Worm (Caenorhabditis elegans) whole organism, young adult: ENCODE results near the gene M151.2.

Source experiments
- B0035.1 ChIP-seq: sonication (generic microtip); optimal IDR thresholded peaks from 2 replicates; lab custom pipeline; 2016; ENCODE audit warnings: missing genetic modification characterization, mild to moderate bottlenecking, missing compliant biosample characterization, missing genotype, missing genetic modification reagents
- F39B2.1 ChIP-seq: fragments of 200-800 bp; sonication (Bioruptor generic); IDR thresholded peaks from 2 replicates; pipeline ENCODE4 v1.3.6; 2022; ENCODE audit warnings: missing genetic modification reagents, missing genetic modification characterization, missing compliant biosample characterization
- F49E8.2 ChIP-seq: sonication (generic microtip); optimal IDR thresholded peaks from 3 replicates; lab custom pipeline; 2017; ENCODE audit warnings: missing genetic modification characterization, mild to moderate bottlenecking, missing compliant biosample characterization, antibody characterized with exemption, moderate library complexity; ENCODE audit not compliant: insufficient read depth
- K11D2.4 ChIP-seq: fragments of 200-800 bp; sonication (Bioruptor generic); IDR thresholded peaks from 2 replicates; pipeline ENCODE4 v1.3.6; 2022; ENCODE audit warnings: missing genetic modification reagents, missing genetic modification characterization, missing compliant biosample characterization
- Y53F4B.3 ChIP-seq: fragments of 200-800 bp; sonication (Bioruptor generic); IDR thresholded peaks from 2 replicates; pipeline ENCODE4 v1.3.6; 2022; ENCODE audit warnings: missing genetic modification reagents, missing genetic modification characterization, missing compliant biosample characterization
- Y53G8AR.9 ChIP-seq: fragments of 200-800 bp; sonication (Bioruptor generic); conservative IDR thresholded peaks from 2 replicates; pipeline ENCODE4 v1.3.6; 2022; ENCODE audit warnings: missing genetic modification reagents, missing genetic modification characterization, missing compliant biosample characterization
- ZK185.1 ChIP-seq: sonication (generic microtip); optimal IDR thresholded peaks from 2 replicates; lab custom pipeline; 2016; ENCODE audit warnings: mild to moderate bottlenecking, missing genetic modification characterization, missing compliant biosample characterization; ENCODE audit not compliant: poor library complexity, severe bottlenecking
- athp-1 ChIP-seq: sonication (generic microtip); optimal IDR thresholded peaks from 2 replicates; lab custom pipeline; 2017; ENCODE audit warnings: mild to moderate bottlenecking, missing genetic modification characterization, missing compliant biosample characterization
- cebp-1 ChIP-seq, 2 experiments: fragments of 200-800 bp in 1 of 2; sonication (Bioruptor generic) in 1 of 2; sonication (generic microtip) in 1 of 2; IDR thresholded peaks in 1 of 2; optimal IDR thresholded peaks in 1 of 2; 2 replicates each; pipeline versions ENCODE4 v1.3.6 to Lab custom; 2017 to 2022; ENCODE audit warnings: missing compliant biosample characterization in 2 of 2, missing genetic modification characterization in 2 of 2, mild to moderate bottlenecking in 1 of 2, missing genetic modification reagents in 1 of 2, moderate library complexity in 1 of 2
- ceh-91 ChIP-seq: fragments of 200-800 bp; sonication (Bioruptor generic); IDR thresholded peaks from 2 replicates; pipeline ENCODE4 v1.3.6; 2022; ENCODE audit warnings: missing genetic modification reagents, missing genetic modification characterization, missing compliant biosample characterization
- efl-1 ChIP-seq: fragments of 150-350 bp; optimal IDR thresholded peaks from 2 replicates; lab custom pipeline; 2014; ENCODE audit warnings: missing biosample characterization, missing genetic modification reagents, missing genetic modification characterization
- him-1 ChIP-seq: sonication (generic microtip); optimal IDR thresholded peaks from 2 replicates; lab custom pipeline; 2016; ENCODE audit warnings: missing genotype, missing genetic modification reagents, missing genetic modification characterization, missing compliant biosample characterization
- hlh-12 ChIP-seq: sonication (generic microtip); optimal IDR thresholded peaks from 2 replicates; lab custom pipeline; 2016; ENCODE audit warnings: missing genetic modification characterization, missing compliant biosample characterization
- hrde-1 ChIP-seq: sonication (generic microtip); optimal IDR thresholded peaks from 2 replicates; lab custom pipeline; 2016; ENCODE audit warnings: missing genetic modification characterization, mild to moderate bottlenecking, missing compliant biosample characterization, moderate library complexity, missing genotype, missing genetic modification reagents, borderline replicate concordance
- hsf-1 ChIP-seq: fragments of 200-800 bp; sonication (Bioruptor generic); IDR thresholded peaks from 2 replicates; pipeline ENCODE4 v1.3.6; 2022; ENCODE audit warnings: missing genetic modification reagents, missing genetic modification characterization, missing compliant biosample characterization
- lin-35 ChIP-seq, 3 experiments: fragments of 150-350 bp in 2 of 3; sonication (generic microtip) in 1 of 3; optimal IDR thresholded peaks; 2 replicates each; lab custom pipeline; 2014 to 2018; ENCODE audit warnings: missing biosample characterization in 3 of 3, missing genetic modification characterization in 3 of 3, missing genetic modification reagents in 3 of 3
- lin-40 ChIP-seq: sonication (generic microtip); optimal IDR thresholded peaks from 2 replicates; lab custom pipeline; 2016; ENCODE audit warnings: missing genetic modification characterization, mild to moderate bottlenecking, missing compliant biosample characterization, missing genotype, missing genetic modification reagents
- madf-3 ChIP-seq: fragments of 200-800 bp; sonication (Bioruptor generic); IDR thresholded peaks from 2 replicates; pipeline ENCODE4 v1.3.6; 2022; ENCODE audit warnings: missing genetic modification reagents, missing genetic modification characterization, missing compliant biosample characterization
- mcd-1 ChIP-seq: fragments of 200-800 bp; sonication (Bioruptor generic); IDR thresholded peaks from 2 replicates; pipeline ENCODE4 v1.3.6; 2022; ENCODE audit warnings: missing genetic modification reagents, missing genetic modification characterization, missing compliant biosample characterization
- mel-28 ChIP-seq: sonication (generic microtip); optimal IDR thresholded peaks from 2 replicates; lab custom pipeline; 2016; ENCODE audit warnings: borderline replicate concordance, mild to moderate bottlenecking, missing genetic modification characterization, missing compliant biosample characterization
- mxl-1 ChIP-seq: sonication (generic microtip); optimal IDR thresholded peaks from 2 replicates; lab custom pipeline; 2016; ENCODE audit warnings: missing genetic modification characterization, missing compliant biosample characterization
- nfya-2 ChIP-seq: fragments of 200-800 bp; sonication (Bioruptor generic); IDR thresholded peaks from 2 replicates; pipeline ENCODE4 v1.3.6; 2022; ENCODE audit warnings: missing genetic modification reagents, missing genetic modification characterization, missing compliant biosample characterization
- nfyb-1 ChIP-seq: fragments of 200-800 bp; sonication (Bioruptor generic); IDR thresholded peaks from 2 replicates; pipeline ENCODE4 v1.3.6; 2022; ENCODE audit warnings: missing genetic modification reagents, missing genetic modification characterization, missing compliant biosample characterization
- nhr-80 ChIP-seq: sonication (generic microtip); optimal IDR thresholded peaks from 2 replicates; lab custom pipeline; 2016; ENCODE audit warnings: missing genetic modification characterization, missing compliant biosample characterization
- pbrm-1 ChIP-seq: fragments of 200-800 bp; sonication (Bioruptor generic); IDR thresholded peaks from 2 replicates; pipeline ENCODE4 v1.3.6; 2022; ENCODE audit warnings: missing genetic modification reagents, missing genetic modification characterization, missing compliant biosample characterization
- rpc-1 ChIP-seq, 2 experiments: fragments of 150-350 bp in 1 of 2; sonication (generic microtip) in 1 of 2; optimal IDR thresholded peaks; 2 replicates each; lab custom pipeline; 2014 to 2018; ENCODE audit warnings: missing biosample characterization in 1 of 2, missing genetic modification characterization in 1 of 2, missing genetic modification reagents in 1 of 2, missing genotype in 1 of 2
- sea-2 ChIP-seq: fragments of 200-800 bp; sonication (Bioruptor generic); IDR thresholded peaks from 2 replicates; pipeline ENCODE4 v1.3.6; 2022; ENCODE audit warnings: missing genetic modification characterization, missing compliant biosample characterization
- snpc-1.3 ChIP-seq: sonication (generic microtip); optimal IDR thresholded peaks from 2 replicates; lab custom pipeline; 2017; ENCODE audit warnings: missing genetic modification characterization, mild to moderate bottlenecking, missing compliant biosample characterization, antibody characterized with exemption, moderate library complexity, missing genotype, missing genetic modification reagents; ENCODE audit not compliant: insufficient read depth
- tbx-9 ChIP-seq: sonication (generic microtip); optimal IDR thresholded peaks from 2 replicates; lab custom pipeline; 2016; ENCODE audit warnings: borderline replicate concordance, missing genetic modification characterization, inconsistent platforms, missing compliant biosample characterization
- tlf-1 ChIP-seq: fragments of 200-800 bp; sonication (Bioruptor generic); optimal IDR thresholded peaks from 2 replicates; lab custom pipeline; 2018; ENCODE audit warnings: mild to moderate bottlenecking, missing genetic modification characterization, missing compliant biosample characterization
- xnd-1 ChIP-seq: sonication (generic microtip); optimal IDR thresholded peaks from 2 replicates; lab custom pipeline; 2016; ENCODE audit warnings: missing genotype, missing genetic modification reagents, missing genetic modification characterization, missing compliant biosample characterization
- ztf-18 ChIP-seq: sonication (generic microtip); optimal IDR thresholded peaks from 2 replicates; lab custom pipeline; 2016; ENCODE audit warnings: missing genotype, mild to moderate bottlenecking, missing genetic modification characterization, missing compliant biosample characterization
- ztf-3 ChIP-seq: fragments of 200-800 bp; sonication (Bioruptor generic); optimal IDR thresholded peaks from 2 replicates; lab custom pipeline; 2018; ENCODE audit warnings: mild to moderate bottlenecking, missing genetic modification characterization, missing compliant biosample characterization
- ztf-6 ChIP-seq: fragments of 200-800 bp; sonication (Bioruptor generic); IDR thresholded peaks from 2 replicates; pipeline ENCODE4 v1.3.6; 2022; ENCODE audit warnings: missing genetic modification reagents, missing genetic modification characterization, missing compliant biosample characterization

Gene M151.2

ce11 chrII:3630810-3631209, at the start of gene M151.2:
Gene M151.2, plus strand, starts transcription at chrII:3631110.
- TF ChIP-seq K11D2.4 (GFP tag; lab: Robert Waterston, UW) = no peak
- TF ChIP-seq hrde-1 (tag; lab: Kevin White, UChicago) = no peak
- TF ChIP-seq ztf-6 (GFP tag; lab: Robert Waterston, UW) = no peak
- no peak for TF ChIP-seq mel-28
- no peak for TF ChIP-seq ztf-18 (tag; lab: Kevin White, UChicago)
- TF ChIP-seq ceh-91 (GFP tag; lab: Robert Waterston, UW) = no peak
- TF ChIP-seq athp-1 (tag; lab: Kevin White, UChicago) = no peak
- no peak for TF ChIP-seq mxl-1 (tag; lab: Kevin White, UChicago)
- no peak for TF ChIP-seq cebp-1 (GFP tag; IDR thresholded peaks at IDR 0.05; lab: Robert Waterston, UW)
- no peak for TF ChIP-seq cebp-1 (tag; optimal IDR thresholded peaks at IDR 0.05; lab: Kevin White, UChicago)
- no peak for TF ChIP-seq B0035.1

- TF ChIP-seq B0035.1 (no peak), F39B2.1 (GFP tag; lab: Robert Waterston, UW) (no peak), lin-40 (tag; lab: Kevin White, UChicago) (no peak), madf-3 (no peak), rpc-1 (optimal IDR thresholded peaks at IDR 0.05; lab: Kevin White, UChicago) (no peak), rpc-1 (tag; optimal IDR thresholded peaks at IDR 0.05; lab: Kevin White, UChicago) (no peak), hlh-12 (tag; lab: Kevin White, UChicago) (no peak), Y53F4B.3 (GFP tag; lab: Robert Waterston, UW) (no peak), lin-35 (GFP tag; optimal IDR thresholded peaks at IDR 0.05; lab: Kevin White, UChicago) (no peak), F49E8.2 (no peak), nhr-80 (tag; lab: Kevin White, UChicago) (no peak), ztf-3 (GFP tag; lab: Kevin White, UChicago) (no peak), him-1 (tag; lab: Kevin White, UChicago) (no peak), pbrm-1 (GFP tag; lab: Robert Waterston, UW) (no peak), efl-1 (no peak), snpc-1.3 (tag; lab: Kevin White, UChicago) (no peak)
These were observed 49.2 kb upstream of the M151.2 start, which contains the start of gene srh-59 for ce11 chrII:3581752-3582151. Gene srh-59, plus strand, starts transcription at chrII:3582052.

- TF ChIP-seq sea-2 (GFP tag; lab: Robert Waterston, UW) = no peak
- TF ChIP-seq tbx-9 (tag; lab: Kevin White, UChicago) = no peak
- no peak for TF ChIP-seq nfya-2 (GFP tag; lab: Robert Waterston, UW)
- TF ChIP-seq nfyb-1 (GFP tag; lab: Robert Waterston, UW) = no peak
- TF ChIP-seq mcd-1 = no peak
- no peak for TF ChIP-seq Y53G8AR.9 (GFP tag; lab: Robert Waterston, UW)
- no peak for TF ChIP-seq xnd-1 (tag; lab: Kevin White, UChicago)
- no peak for TF ChIP-seq ZK185.1 (tag; lab: Kevin White, UChicago)
- no peak for TF ChIP-seq tlf-1 (GFP tag; lab: Kevin White, UChicago)
- TF ChIP-seq hsf-1 = no peak
These were observed 47.5 kb upstream of the M151.2 start, which contains the start of gene srh-60 for ce11 chrII:3583402-3583801. Gene srh-60, plus strand, starts transcription at chrII:3583702.
